Fruit fly (Drosophila melanogaster) whole organism, embryonic: ENCODE measurements around the gene CG13069.

Experiments
- Atf6 ChIP-seq: fragments of 200-800 bp; sonication (Bioruptor generic); IDR thresholded peaks from 2 replicates; pipeline ENCODE4 v1.3.6; 2022; ENCODE audit warnings: missing biosample characterization, missing genetic modification characterization
- Awh ChIP-seq: fragments of 200-800 bp; sonication (Bioruptor generic); IDR thresholded peaks from 2 replicates; pipeline ENCODE4, ENCODE4 v1.3.6; 2022; ENCODE audit warnings: missing biosample characterization, missing genetic modification characterization
- CG10366 ChIP-seq: fragments of 200-800 bp; sonication (Bioruptor generic); IDR thresholded peaks from 2 replicates; pipeline ENCODE4 v1.3.6; 2022; ENCODE audit warnings: missing biosample characterization, missing genetic modification characterization
- CG10431 ChIP-seq: fragments of 200-800 bp; sonication (Bioruptor generic); optimal IDR thresholded peaks from 3 replicates; lab custom pipeline; 2018; ENCODE audit warnings: missing biosample characterization, mild to moderate bottlenecking, missing genetic modification characterization
- CG12155 ChIP-seq: fragments of 200-800 bp; sonication (Bioruptor generic); optimal IDR thresholded peaks from 3 replicates; lab custom pipeline; 2016; ENCODE audit warnings: missing biosample characterization, missing genetic modification characterization
- CG12219 ChIP-seq: fragments of 200-800 bp; sonication (Bioruptor generic); optimal IDR thresholded peaks from 3 replicates; lab custom pipeline; 2018; ENCODE audit warnings: missing biosample characterization, mild to moderate bottlenecking, missing genetic modification characterization
- CG12744 ChIP-seq: fragments of 200-800 bp; sonication (Bioruptor generic); optimal IDR thresholded peaks from 2 replicates; lab custom pipeline; 2016; ENCODE audit warnings: missing biosample characterization, missing genetic modification characterization
- CG14860 ChIP-seq: fragments of 200-800 bp; sonication (Bioruptor generic); IDR thresholded peaks from 3 replicates; pipeline ENCODE4 v1.3.6; 2022; ENCODE audit warnings: missing biosample characterization, missing genetic modification characterization; ENCODE audit not compliant: partially characterized antibody
- CG17385 ChIP-seq: fragments of 200-800 bp; sonication (Bioruptor generic); optimal IDR thresholded peaks from 3 replicates; lab custom pipeline; 2018; ENCODE audit warnings: missing biosample characterization, mild to moderate bottlenecking, missing genetic modification characterization
- CG18599 ChIP-seq: fragments of 200-800 bp; sonication (Bioruptor generic); optimal IDR thresholded peaks from 3 replicates; lab custom pipeline; 2017; ENCODE audit warnings: missing biosample characterization, missing genetic modification characterization, mild to moderate bottlenecking, moderate library complexity, missing genetic modification reagents
- CG4404 ChIP-seq: fragments of 200-800 bp; sonication (Bioruptor generic); IDR thresholded peaks from 2 replicates; pipeline ENCODE4 v1.3.6; 2022; ENCODE audit warnings: missing biosample characterization, missing genetic modification characterization
- CG8089 ChIP-seq: fragments of 200-800 bp; sonication (Bioruptor generic); optimal IDR thresholded peaks from 3 replicates; lab custom pipeline; 2016; ENCODE audit warnings: missing biosample characterization, missing genetic modification characterization
- CG8281 ChIP-seq: fragments of 200-800 bp; sonication (Bioruptor generic); optimal IDR thresholded peaks from 2 replicates; lab custom pipeline; 2018; ENCODE audit warnings: missing biosample characterization, mild to moderate bottlenecking, missing genetic modification characterization, moderate library complexity
- Camta ChIP-seq: fragments of 200-800 bp; sonication (Bioruptor generic); optimal IDR thresholded peaks from 2 replicates; lab custom pipeline; 2016; ENCODE audit warnings: missing biosample characterization, missing genetic modification characterization
- Chrac-16 ChIP-seq: fragments of 200-800 bp; sonication (Bioruptor generic); optimal IDR thresholded peaks from 3 replicates; lab custom pipeline; 2016; ENCODE audit warnings: missing biosample characterization, missing genetic modification characterization
- CoRest ChIP-seq: fragments of 200-800 bp; sonication (Bioruptor generic); optimal IDR thresholded peaks from 3 replicates; lab custom pipeline; 2018; ENCODE audit warnings: missing biosample characterization, mild to moderate bottlenecking, missing genetic modification characterization, moderate library complexity
- D19A ChIP-seq: fragments of 200-800 bp; optimal IDR thresholded peaks from 3 replicates; lab custom pipeline; 2019; ENCODE audit warnings: missing biosample characterization, mild to moderate bottlenecking, missing genetic modification characterization, moderate library complexity
- Dref ChIP-seq: fragments of 200-800 bp; sonication (Bioruptor generic); IDR thresholded peaks from 2 replicates; pipeline ENCODE4 v1.3.6; 2022; ENCODE audit warnings: missing biosample characterization, missing genetic modification characterization
- Ets65A ChIP-seq: fragments of 200-800 bp; sonication (Bioruptor generic); peaks from one replicate; lab custom pipeline; 2016; ENCODE audit warnings: missing biosample characterization, missing genetic modification characterization
- Fer1 ChIP-seq: fragments of 200-800 bp; sonication (Bioruptor generic); optimal IDR thresholded peaks from 2 replicates; lab custom pipeline; 2017; ENCODE audit warnings: missing biosample characterization, mild to moderate bottlenecking, missing genetic modification characterization
- Fer2 ChIP-seq: fragments of 200-800 bp; sonication (Bioruptor generic); optimal IDR thresholded peaks from 2 replicates; lab custom pipeline; 2018; ENCODE audit warnings: missing biosample characterization, mild to moderate bottlenecking, missing genetic modification characterization, moderate library complexity
- GATAe ChIP-seq: fragments of 200-800 bp; sonication (Bioruptor generic); conservative IDR thresholded peaks from 2 replicates; pipeline ENCODE4 v1.3.6; 2022; ENCODE audit warnings: missing biosample characterization, missing genetic modification characterization
- Hmx ChIP-seq: fragments of 200-800 bp; sonication (Bioruptor generic); optimal IDR thresholded peaks from 2 replicates; lab custom pipeline; 2016; ENCODE audit warnings: missing biosample characterization, missing genetic modification characterization
- Nf-YC ChIP-seq: fragments of 200-800 bp; optimal IDR thresholded peaks from 3 replicates; lab custom pipeline; 2019; ENCODE audit warnings: missing biosample characterization, mild to moderate bottlenecking, missing genetic modification characterization, moderate library complexity
- Pdp1 ChIP-seq, 2 experiments: fragments of 200-800 bp; sonication (Bioruptor generic); optimal IDR thresholded peaks; 3 replicates each; lab custom pipeline; 2016; ENCODE audit warnings: missing biosample characterization in 2 of 2, missing genetic modification characterization in 2 of 2, mild to moderate bottlenecking in 1 of 2, moderate library complexity in 1 of 2
- Six4 ChIP-seq: fragments of 200-800 bp; sonication (Bioruptor generic); optimal IDR thresholded peaks from 2 replicates; lab custom pipeline; 2016; ENCODE audit warnings: missing biosample characterization, missing genetic modification characterization
- Vsx1 ChIP-seq: fragments of 200-800 bp; sonication (Bioruptor generic); optimal IDR thresholded peaks from 2 replicates; lab custom pipeline; 2017; ENCODE audit warnings: missing biosample characterization, mild to moderate bottlenecking, missing genetic modification characterization, missing genetic modification reagents
- al ChIP-seq: fragments of 200-800 bp; sonication (Bioruptor generic); IDR thresholded peaks from 2 replicates; pipeline ENCODE4 v1.3.6; 2022; ENCODE audit warnings: missing biosample characterization, missing genetic modification characterization
- aop ChIP-seq: fragments of 200-800 bp; sonication (Bioruptor generic); IDR thresholded peaks from 2 replicates; pipeline ENCODE4 v1.3.6; 2022; ENCODE audit warnings: missing biosample characterization, missing genetic modification characterization
- bsh ChIP-seq, 2 experiments: fragments of 200-800 bp; sonication (Bioruptor generic); optimal IDR thresholded peaks; 2 replicates each; lab custom pipeline; 2017 to 2018; ENCODE audit warnings: mild to moderate bottlenecking in 2 of 2, missing biosample characterization in 2 of 2, missing genetic modification characterization in 2 of 2, moderate library complexity in 1 of 2
- cas ChIP-seq: fragments of 200-800 bp; sonication (Bioruptor generic); IDR thresholded peaks from 2 replicates; pipeline ENCODE4 v1.3.6; 2022; ENCODE audit warnings: missing biosample characterization, missing genetic modification characterization
- en ChIP-seq: fragments of 200-800 bp; sonication (Bioruptor generic); optimal IDR thresholded peaks from 2 replicates; lab custom pipeline; 2016; ENCODE audit warnings: missing biosample characterization, missing genetic modification characterization
- fd102C ChIP-seq: fragments of 200-800 bp; sonication (Bioruptor generic); optimal IDR thresholded peaks from 2 replicates; lab custom pipeline; 2018; ENCODE audit warnings: missing biosample characterization, mild to moderate bottlenecking, missing genetic modification characterization, moderate library complexity
- jumu ChIP-seq: fragments of 200-800 bp; sonication (Bioruptor generic); optimal IDR thresholded peaks from 3 replicates; lab custom pipeline; 2016; ENCODE audit warnings: missing biosample characterization, missing genetic modification characterization
- kay ChIP-seq: fragments of 200-800 bp; sonication (Bioruptor generic); optimal IDR thresholded peaks from 2 replicates; lab custom pipeline; 2016; ENCODE audit warnings: missing biosample characterization, missing genetic modification characterization
- lab ChIP-seq: fragments of 200-800 bp; sonication (Bioruptor generic); optimal IDR thresholded peaks from 3 replicates; lab custom pipeline; 2017; ENCODE audit warnings: missing biosample characterization, missing genetic modification characterization, mild to moderate bottlenecking, moderate library complexity, missing genetic modification reagents
- lbe ChIP-seq: fragments of 200-800 bp; sonication (Bioruptor generic); optimal IDR thresholded peaks from 2 replicates; lab custom pipeline; 2016; ENCODE audit warnings: missing biosample characterization, mild to moderate bottlenecking, missing genetic modification characterization
- lmd ChIP-seq: fragments of 200-800 bp; sonication (Bioruptor generic); IDR thresholded peaks from 2 replicates; pipeline ENCODE4 v1.3.6; 2022; ENCODE audit warnings: missing biosample characterization, missing genetic modification characterization
- lola ChIP-seq, 3 experiments: fragments of >200 bp in 2 of 3; fragments of 200-800 bp in 1 of 3; sonication (Bioruptor generic) in 1 of 3; optimal IDR thresholded peaks; 2 replicates each; lab custom pipeline; 2017 to 2019; ENCODE audit warnings: missing biosample characterization in 3 of 3, missing genetic modification characterization in 3 of 3, mild to moderate bottlenecking in 1 of 3, moderate library complexity in 1 of 3
- oc ChIP-seq: fragments of 200-800 bp; sonication (Bioruptor generic); optimal IDR thresholded peaks from 2 replicates; lab custom pipeline; 2018; ENCODE audit warnings: missing biosample characterization, mild to moderate bottlenecking, missing genetic modification characterization, moderate library complexity
- pan ChIP-seq, 4 experiments: fragments of >200 bp in 3 of 4; fragments of 200-800 bp in 1 of 4; sonication (Bioruptor generic) in 1 of 4; optimal IDR thresholded peaks in 3 of 4; IDR thresholded peaks in 1 of 4; 2 replicates each; pipeline versions ENCODE4 v1.3.6 to Lab custom; 2017 to 2022; ENCODE audit warnings: missing biosample characterization in 2 of 4, missing genetic modification characterization in 2 of 4, mixed read lengths in 1 of 4
- pho ChIP-seq: fragments of 200-800 bp; sonication (Bioruptor generic); optimal IDR thresholded peaks from 2 replicates; lab custom pipeline; 2016; ENCODE audit warnings: missing biosample characterization, missing genetic modification characterization
- psq ChIP-seq: fragments of 200-800 bp; sonication (Bioruptor generic); optimal IDR thresholded peaks from 2 replicates; lab custom pipeline; 2017; ENCODE audit warnings: missing biosample characterization, missing genetic modification characterization
- rib ChIP-seq: fragments of 200-800 bp; sonication (Bioruptor generic); IDR thresholded peaks from 2 replicates; pipeline ENCODE4 v1.3.6; 2022; ENCODE audit warnings: missing biosample characterization, missing genetic modification characterization
- schlank ChIP-seq: fragments of 200-800 bp; sonication (Bioruptor generic); optimal IDR thresholded peaks from 2 replicates; lab custom pipeline; 2018; ENCODE audit warnings: missing biosample characterization, mild to moderate bottlenecking, missing genetic modification characterization
- sob ChIP-seq: fragments of 200-800 bp; sonication (Bioruptor generic); IDR thresholded peaks from 2 replicates; pipeline ENCODE4 v1.3.6; 2022; ENCODE audit warnings: missing biosample characterization, missing genetic modification characterization
- ssp ChIP-seq: fragments of 200-800 bp; sonication (Bioruptor generic); IDR thresholded peaks from 2 replicates; pipeline ENCODE4 v1.3.6; 2022; ENCODE audit warnings: missing biosample characterization, missing genetic modification characterization
- tgo ChIP-seq: fragments of 200-800 bp; sonication (Bioruptor generic); IDR thresholded peaks from 3 replicates; pipeline ENCODE4 v1.3.6; 2022; ENCODE audit warnings: missing biosample characterization, missing genetic modification characterization
- unpg ChIP-seq: fragments of 200-800 bp; sonication (Bioruptor generic); optimal IDR thresholded peaks from 3 replicates; lab custom pipeline; 2018; ENCODE audit warnings: missing biosample characterization, mild to moderate bottlenecking, missing genetic modification characterization, moderate library complexity
- usp ChIP-seq: fragments of >200 bp; optimal IDR thresholded peaks from 2 replicates; lab custom pipeline; 2017; ENCODE audit warnings: missing biosample characterization, missing genetic modification characterization
- zfh1 ChIP-seq: fragments of 200-800 bp; sonication (Bioruptor generic); IDR thresholded peaks from 3 replicates; pipeline ENCODE4 v1.3.6; 2022; ENCODE audit warnings: missing biosample characterization, missing genetic modification characterization

The CG13069 gene

dm6 chr3L:16286258-16286657, 21.1 kb downstream of the CG13069 start (continued):
- no peak for TF ChIP-seq CG8089 (GFP tag; lab: Kevin White, UChicago)
- peak; percentile 35; the same call in 2 of the 3 replicates for TF ChIP-seq tgo
- TF ChIP-seq schlank (tag; lab: Kevin White, UChicago) = no peak
- TF ChIP-seq D19A = peak; percentile 45
- no peak for TF ChIP-seq CG10431 (GFP tag; lab: Kevin White, UChicago)
- no peak for TF ChIP-seq Dref (GFP tag; lab: Robert Waterston, UW)
- peak; percentile 12 to 16 for TF ChIP-seq bsh (GFP tag; optimal IDR thresholded peaks at IDR 0.05; lab: Kevin White, UChicago)
- TF ChIP-seq GATAe (GFP tag; lab: Robert Waterston, UW) = no peak
- no peak for TF ChIP-seq usp (GFP tag; lab: Kevin White, UChicago)
- TF ChIP-seq al (GFP tag; lab: Robert Waterston, UW) = no peak
- TF ChIP-seq kay (GFP tag; lab: Kevin White, UChicago) = no peak
- TF ChIP-seq oc = no peak
- no peak for TF ChIP-seq sob (GFP tag; lab: Robert Waterston, UW)
- no peak for TF ChIP-seq CG12155 (GFP tag; lab: Kevin White, UChicago)
- TF ChIP-seq ssp (GFP tag; lab: Robert Waterston, UW) = no peak
- TF ChIP-seq CG4404 (GFP tag; lab: Robert Waterston, UW) = no peak
- TF ChIP-seq Awh (GFP tag; lab: Robert Waterston, UW) = no peak
- TF ChIP-seq rib = no peak
- TF ChIP-seq Nf-YC (tag; lab: Kevin White, UChicago) = no peak
- TF ChIP-seq aop (GFP tag; lab: Robert Waterston, UW) = no peak
- peak; percentile 18 for TF ChIP-seq CG17385 (GFP tag; lab: Kevin White, UChicago)
- peak; percentile 52 for TF ChIP-seq unpg (GFP tag; lab: Kevin White, UChicago)
- no peak for TF ChIP-seq lola (GFP tag; optimal IDR thresholded peaks at IDR 0.05; lab: Kevin White, UChicago)
- no peak for TF ChIP-seq Pdp1 (GFP tag; optimal IDR thresholded peaks at IDR 0.05; lab: Kevin White, UChicago)
- no peak for TF ChIP-seq CG12744 (GFP tag; lab: Kevin White, UChicago)
- TF ChIP-seq lbe (GFP tag; lab: Kevin White, UChicago) = no peak
- TF ChIP-seq CG8281 (tag; lab: Kevin White, UChicago) = no peak
- no peak for TF ChIP-seq Hmx (GFP tag; lab: Kevin White, UChicago)
- TF ChIP-seq Ets65A (GFP tag; lab: Kevin White, UChicago) = peak; percentile 29
- TF ChIP-seq fd102C = no peak
- TF ChIP-seq lmd (GFP tag; lab: Robert Waterston, UW) = no peak; the same call in 1 of the 2 replicates
- no peak for TF ChIP-seq cas (GFP tag; lab: Robert Waterston, UW)
- TF ChIP-seq lab (GFP tag; lab: Kevin White, UChicago) = no peak
- TF ChIP-seq Chrac-16 = no peak
- TF ChIP-seq Atf6 (GFP tag; lab: Robert Waterston, UW) = no peak
- TF ChIP-seq Camta (GFP tag; lab: Kevin White, UChicago) = no peak
- no peak for TF ChIP-seq CG18599
- no peak for TF ChIP-seq CG10366 (GFP tag; lab: Robert Waterston, UW)
- TF ChIP-seq zfh1 (GFP tag; lab: Robert Waterston, UW) = no peak
- peak; percentile 14 for TF ChIP-seq CG12219 (GFP tag; lab: Kevin White, UChicago)
- TF ChIP-seq Vsx1 = no peak
- TF ChIP-seq pan (optimal IDR thresholded peaks at IDR 0.05; lab: Kevin White, UChicago) = no peak
- peak in 1 of 2 experiments; percentile 56 for TF ChIP-seq pan (GFP tag; optimal IDR thresholded peaks at IDR 0.05 in 1 of 2, IDR thresholded peaks at IDR 0.05 in 1 of 2)
- TF ChIP-seq psq = no peak
- TF ChIP-seq Fer1 (GFP tag; lab: Kevin White, UChicago) = no peak
- TF ChIP-seq Fer2 (tag; lab: Kevin White, UChicago) = no peak
- no peak for TF ChIP-seq Six4 (GFP tag; lab: Kevin White, UChicago)
- no peak for TF ChIP-seq pho
- TF ChIP-seq CoRest (tag; lab: Kevin White, UChicago) = peak; percentile 16
- TF ChIP-seq jumu = peak; percentile 3
- TF ChIP-seq en (GFP tag; lab: Kevin White, UChicago) = no peak
- TF ChIP-seq CG14860 (GFP tag; lab: Robert Waterston, UW) = no peak
